Worm (Caenorhabditis elegans): ENCODE data around the gene him-3.

DNA sequence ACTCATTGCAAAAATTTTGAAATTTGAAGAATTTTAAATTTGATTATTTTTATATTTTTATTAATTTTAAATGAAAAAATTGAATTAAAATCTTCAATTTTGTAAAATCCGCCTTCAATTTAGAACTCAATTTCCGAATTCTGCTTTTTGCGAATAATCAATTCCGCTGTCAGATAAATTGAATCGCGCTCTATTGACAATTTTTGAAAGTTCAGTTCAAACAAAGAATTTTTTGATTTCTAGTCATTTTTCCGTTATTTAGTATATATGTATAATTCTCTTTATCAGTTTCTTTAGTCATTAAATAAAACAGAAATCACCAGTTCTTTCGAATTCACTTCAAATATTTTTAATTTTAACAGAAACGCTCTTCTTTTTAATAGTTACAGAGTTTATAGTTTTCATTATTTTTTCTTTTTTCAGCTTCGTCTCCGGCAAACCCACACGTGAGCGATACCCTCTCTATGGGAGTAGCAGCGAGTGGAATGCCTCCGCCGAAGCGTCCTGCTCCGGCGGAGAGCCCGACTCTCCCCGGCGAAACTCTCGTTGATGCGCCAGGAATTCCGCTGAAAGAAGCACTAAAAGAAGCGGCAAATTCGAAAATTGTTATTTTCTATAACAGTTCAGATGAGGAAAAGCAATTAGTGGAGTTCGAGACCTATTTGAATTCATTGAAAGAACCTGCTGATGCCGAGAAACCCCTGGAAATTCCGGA, 35.6 kb downstream of the him-3 start:
- no peak for TF ChIP-seq dao-5 (tag; optimal IDR thresholded peaks at IDR 0.05)
- TF ChIP-seq him-1 (tag; optimal IDR thresholded peaks at IDR 0.05) = no peak

Data from whole organism, L4/young adult.